Worm (Caenorhabditis elegans): ENCODE results near the gene F45D3.3.

- TF ChIP-seq snpc-4 (tag; optimal IDR thresholded peaks at IDR 0.05) (no peak), nhr-12 (tag; optimal IDR thresholded peaks at IDR 0.05) (no peak), tlp-1 (tag; optimal IDR thresholded peaks at IDR 0.05) (no peak), ztf-4 (tag; optimal IDR thresholded peaks at IDR 0.05) (no peak), elt-2 (tag; optimal IDR thresholded peaks at IDR 0.05) (no peak), ztf-11 (tag; optimal IDR thresholded peaks at IDR 0.05) (no peak)
Measured at ce11 chrV:12588030-12588429, 37.8 kb upstream of the F45D3.3 start, which contains the start of gene C14C10.1.

Measured in whole organism, L1 larva.